Fruit fly (Drosophila melanogaster) S2 (cell line): ENCODE data around the gene VhaPPA1-2.

Experiments
- CG8478 ChIP-seq: fragments of >200 bp; optimal IDR thresholded peaks from 2 replicates; lab custom pipeline; 2018
- CTCF ChIP-seq, 2 experiments: fragments of >200 bp; optimal IDR thresholded peaks; 2 replicates each; lab custom pipeline; 2018

DNA sequence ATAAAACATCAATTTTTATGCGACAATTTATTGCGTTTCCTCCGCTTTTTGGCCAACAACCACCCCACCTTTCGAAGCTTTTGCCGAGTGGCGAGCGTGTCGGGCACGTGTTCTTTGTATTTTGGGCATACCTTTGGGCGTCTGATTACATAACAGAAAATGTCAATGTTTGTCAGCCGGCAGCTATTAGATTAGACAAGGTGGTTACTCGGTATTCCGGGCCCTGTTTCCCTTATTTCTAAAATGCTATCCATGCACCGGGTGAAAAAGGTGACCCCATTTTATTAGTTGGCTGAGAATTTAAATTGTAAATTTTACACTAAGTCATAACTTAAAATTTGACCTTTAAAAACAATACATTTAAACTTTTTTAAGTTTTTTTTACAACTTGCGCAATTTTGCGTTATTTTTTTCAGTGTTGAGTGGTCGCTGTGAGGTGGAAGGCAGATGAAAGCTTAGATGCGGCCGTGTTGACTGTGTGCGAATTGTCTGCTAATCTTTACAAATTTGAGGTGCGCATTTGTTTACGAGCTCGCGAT is 12.4 kb upstream of the VhaPPA1-2 start:
- TF ChIP-seq CG8478 (lab: Kevin White, UChicago) (no peak), CTCF (optimal IDR thresholded peaks at IDR 0.05; lab: Kevin White, UChicago) (no peak)
